Fruit fly (Drosophila melanogaster) whole organism, embryonic: ENCODE results near the gene CG11699.

Experiments
- Adf1 ChIP-seq: fragments of 200-800 bp; sonication (Bioruptor generic); IDR thresholded peaks from 2 replicates; pipeline ENCODE4 v1.3.6; 2022; ENCODE audit warnings: missing biosample characterization, missing genetic modification characterization
- CG10147 ChIP-seq: fragments of 200-800 bp; sonication (Bioruptor generic); optimal IDR thresholded peaks from 2 replicates; lab custom pipeline; 2019; ENCODE audit warnings: missing biosample characterization, mild to moderate bottlenecking, missing genetic modification characterization, moderate library complexity
- CG1024 ChIP-seq: fragments of 200-800 bp; sonication (Bioruptor generic); IDR thresholded peaks from 2 replicates; pipeline ENCODE4 v1.3.6; 2022; ENCODE audit warnings: missing biosample characterization, missing genetic modification characterization
- CG10462 ChIP-seq: fragments of 200-800 bp; sonication (Bioruptor generic); optimal IDR thresholded peaks from 2 replicates; lab custom pipeline; 2016; ENCODE audit warnings: missing biosample characterization, missing genetic modification characterization
- CG10565 ChIP-seq: fragments of 200-800 bp; sonication (Bioruptor generic); optimal IDR thresholded peaks from 3 replicates; lab custom pipeline; 2016; ENCODE audit warnings: missing biosample characterization, mild to moderate bottlenecking, missing genetic modification characterization
- CG11085 ChIP-seq: fragments of 200-800 bp; sonication (Bioruptor generic); IDR thresholded peaks from 2 replicates; pipeline ENCODE4 v1.3.6; 2022; ENCODE audit warnings: missing biosample characterization, missing genetic modification characterization
- CG11456 ChIP-seq: fragments of 200-800 bp; sonication (Bioruptor generic); IDR thresholded peaks from 3 replicates; pipeline ENCODE4 v1.3.6; 2022; ENCODE audit warnings: missing biosample characterization, missing genetic modification characterization
- CG11696 ChIP-seq: fragments of 200-800 bp; sonication (Bioruptor generic); IDR thresholded peaks from 2 replicates; pipeline ENCODE4 v1.3.6; 2022; ENCODE audit warnings: missing biosample characterization, missing genetic modification characterization
- CG12236 ChIP-seq: fragments of 200-800 bp; sonication (Bioruptor generic); optimal IDR thresholded peaks from 2 replicates; lab custom pipeline; 2016; ENCODE audit warnings: missing biosample characterization, missing genetic modification characterization
- CG13424 ChIP-seq: fragments of 200-800 bp; sonication (Bioruptor generic); optimal IDR thresholded peaks from 2 replicates; lab custom pipeline; 2019; ENCODE audit warnings: missing biosample characterization, mild to moderate bottlenecking, missing genetic modification characterization, moderate library complexity
- CG16815 ChIP-seq: fragments of 200-800 bp; sonication (Bioruptor generic); optimal IDR thresholded peaks from 3 replicates; lab custom pipeline; 2017; ENCODE audit warnings: missing biosample characterization, mild to moderate bottlenecking, missing genetic modification characterization
- CG17186 ChIP-seq: fragments of 200-800 bp; sonication (Bioruptor generic); optimal IDR thresholded peaks from 3 replicates; lab custom pipeline; 2017; ENCODE audit warnings: missing biosample characterization, missing genetic modification reagents, missing genetic modification characterization
- CG18619 ChIP-seq: fragments of 200-800 bp; sonication (Bioruptor generic); optimal IDR thresholded peaks from 3 replicates; lab custom pipeline; 2017; ENCODE audit warnings: missing biosample characterization, mild to moderate bottlenecking, missing genetic modification characterization
- CG2116 ChIP-seq: fragments of 200-800 bp; sonication (Bioruptor generic); optimal IDR thresholded peaks from 3 replicates; lab custom pipeline; 2018; ENCODE audit warnings: missing biosample characterization, mild to moderate bottlenecking, missing genetic modification characterization
- CG32772 ChIP-seq: fragments of 200-800 bp; sonication (Bioruptor generic); IDR thresholded peaks from 2 replicates; pipeline ENCODE4 v1.3.6; 2022; ENCODE audit warnings: missing biosample characterization, missing genetic modification characterization
- CG34376 ChIP-seq: fragments of 200-800 bp; sonication (Bioruptor generic); optimal IDR thresholded peaks from 2 replicates; lab custom pipeline; 2018; ENCODE audit warnings: missing biosample characterization, mild to moderate bottlenecking, missing genetic modification characterization
- CG3847 ChIP-seq: fragments of 200-800 bp; sonication (Bioruptor generic); IDR thresholded peaks from 2 replicates; pipeline ENCODE4 v1.3.6; 2022; ENCODE audit warnings: missing biosample characterization, missing genetic modification characterization
- CG4404 ChIP-seq: fragments of 200-800 bp; sonication (Bioruptor generic); IDR thresholded peaks from 2 replicates; pipeline ENCODE4 v1.3.6; 2022; ENCODE audit warnings: missing biosample characterization, missing genetic modification characterization
- CG6175 ChIP-seq: fragments of 200-800 bp; sonication (Bioruptor generic); IDR thresholded peaks from 3 replicates; pipeline ENCODE4 v1.3.6; 2022; ENCODE audit warnings: missing biosample characterization, missing genetic modification characterization
- CG6272 ChIP-seq: fragments of 200-800 bp; sonication (Bioruptor generic); IDR thresholded peaks from 2 replicates; pipeline ENCODE4 v1.3.6; 2022; ENCODE audit warnings: missing biosample characterization, missing genetic modification characterization
- CG9797 ChIP-seq: fragments of 200-800 bp; sonication (Bioruptor generic); optimal IDR thresholded peaks from 3 replicates; lab custom pipeline; 2018; ENCODE audit warnings: missing biosample characterization, mild to moderate bottlenecking, missing genetic modification characterization
- CHES-1-like ChIP-seq: fragments of 200-800 bp; sonication (Bioruptor generic); optimal IDR thresholded peaks from 2 replicates; lab custom pipeline; 2016; ENCODE audit warnings: missing biosample characterization, missing genetic modification characterization
- Dfd ChIP-seq, 2 experiments: fragments of >200 bp; optimal IDR thresholded peaks; 2 replicates each; lab custom pipeline; 2017; ENCODE audit warnings: missing biosample characterization in 2 of 2, missing genetic modification characterization in 2 of 2
- Fer3 ChIP-seq: fragments of 200-800 bp; sonication (Bioruptor generic); optimal IDR thresholded peaks from 2 replicates; lab custom pipeline; 2018; ENCODE audit warnings: missing biosample characterization, mild to moderate bottlenecking, missing genetic modification characterization, moderate library complexity
- HLH54F ChIP-seq: fragments of 200-800 bp; sonication (Bioruptor generic); optimal IDR thresholded peaks from 3 replicates; lab custom pipeline; 2016; ENCODE audit warnings: missing biosample characterization, missing genetic modification characterization
- HmgD ChIP-seq: fragments of 200-800 bp; sonication (Bioruptor generic); optimal IDR thresholded peaks from 3 replicates; lab custom pipeline; 2016; ENCODE audit warnings: missing biosample characterization, missing genetic modification characterization
- Kr ChIP-seq: fragments of 200-800 bp; sonication (Bioruptor generic); optimal IDR thresholded peaks from 2 replicates; lab custom pipeline; 2017; ENCODE audit warnings: missing biosample characterization, mild to moderate bottlenecking, missing genetic modification characterization
- MBD-R2 ChIP-seq: fragments of 200-800 bp; sonication (Bioruptor generic); IDR thresholded peaks from 2 replicates; pipeline ENCODE4 v1.3.6; 2022; ENCODE audit warnings: missing biosample characterization, missing genetic modification characterization
- Mad ChIP-seq: fragments of 200-800 bp; sonication (Bioruptor generic); optimal IDR thresholded peaks from 2 replicates; lab custom pipeline; 2016; ENCODE audit warnings: missing biosample characterization, missing genetic modification characterization
- Pdp1 ChIP-seq, 2 experiments: fragments of 200-800 bp; sonication (Bioruptor generic); optimal IDR thresholded peaks; 3 replicates each; lab custom pipeline; 2016; ENCODE audit warnings: missing biosample characterization in 2 of 2, missing genetic modification characterization in 2 of 2, mild to moderate bottlenecking in 1 of 2, moderate library complexity in 1 of 2
- Spps ChIP-seq: fragments of 200-800 bp; sonication (Bioruptor generic); optimal IDR thresholded peaks from 2 replicates; lab custom pipeline; 2018; ENCODE audit warnings: missing biosample characterization, mild to moderate bottlenecking, missing genetic modification characterization
- ash1 ChIP-seq: fragments of 200-800 bp; sonication (Bioruptor generic); optimal IDR thresholded peaks from 2 replicates; lab custom pipeline; 2018; ENCODE audit warnings: missing biosample characterization, mild to moderate bottlenecking, missing genetic modification characterization
- az2 ChIP-seq: fragments of 200-800 bp; sonication (Bioruptor generic); optimal IDR thresholded peaks from 3 replicates; lab custom pipeline; 2016; ENCODE audit warnings: missing biosample characterization, missing genetic modification characterization
- bcd ChIP-seq: fragments of 200-800 bp; sonication (Bioruptor generic); optimal IDR thresholded peaks from 2 replicates; lab custom pipeline; 2017; ENCODE audit warnings: missing biosample characterization, mild to moderate bottlenecking, missing genetic modification characterization
- bsh ChIP-seq, 2 experiments: fragments of 200-800 bp; sonication (Bioruptor generic); optimal IDR thresholded peaks; 2 replicates each; lab custom pipeline; 2017 to 2018; ENCODE audit warnings: mild to moderate bottlenecking in 2 of 2, missing biosample characterization in 2 of 2, missing genetic modification characterization in 2 of 2, moderate library complexity in 1 of 2
- corto ChIP-seq: fragments of 200-800 bp; sonication (Bioruptor generic); optimal IDR thresholded peaks from 2 replicates; lab custom pipeline; 2016; ENCODE audit warnings: missing biosample characterization, mild to moderate bottlenecking, missing genetic modification characterization, moderate library complexity
- dimm ChIP-seq: fragments of 200-800 bp; sonication (Bioruptor generic); IDR thresholded peaks from 2 replicates; pipeline ENCODE4 v1.3.6; 2022; ENCODE audit warnings: missing biosample characterization, missing genetic modification characterization
- ewg ChIP-seq: fragments of 200-800 bp; sonication (Bioruptor generic); optimal IDR thresholded peaks from 3 replicates; lab custom pipeline; 2017; ENCODE audit warnings: mild to moderate bottlenecking, missing biosample characterization, missing genetic modification reagents, missing genetic modification characterization
- ftz-f1 ChIP-seq: fragments of 200-800 bp; sonication (Bioruptor generic); optimal IDR thresholded peaks from 2 replicates; lab custom pipeline; 2016; ENCODE audit warnings: missing biosample characterization, missing genetic modification characterization
- gsb ChIP-seq: fragments of 200-800 bp; sonication (Bioruptor generic); IDR thresholded peaks from 2 replicates; pipeline ENCODE4 v1.3.6; 2022; ENCODE audit warnings: missing biosample characterization, missing genetic modification characterization
- kah ChIP-seq: fragments of 200-800 bp; sonication (Bioruptor generic); optimal IDR thresholded peaks from 2 replicates; lab custom pipeline; 2018; ENCODE audit warnings: missing biosample characterization, mild to moderate bottlenecking, missing genetic modification characterization
- lilli ChIP-seq: fragments of 200-800 bp; sonication (Bioruptor generic); optimal IDR thresholded peaks from 3 replicates; lab custom pipeline; 2016; ENCODE audit warnings: missing biosample characterization, missing genetic modification characterization
- maf-S ChIP-seq: fragments of 200-800 bp; sonication (Bioruptor generic); optimal IDR thresholded peaks from 2 replicates; lab custom pipeline; 2016; ENCODE audit warnings: missing biosample characterization, missing genetic modification characterization
- nau ChIP-seq: fragments of 200-800 bp; sonication (Bioruptor generic); optimal IDR thresholded peaks from 3 replicates; lab custom pipeline; 2017; ENCODE audit warnings: missing biosample characterization, mild to moderate bottlenecking, missing genetic modification characterization, missing genetic modification reagents
- pnt ChIP-seq: fragments of 200-800 bp; sonication (Bioruptor generic); optimal IDR thresholded peaks from 3 replicates; lab custom pipeline; 2016; ENCODE audit warnings: missing biosample characterization, missing genetic modification characterization
- pum ChIP-seq: fragments of 200-800 bp; sonication (Bioruptor generic); optimal IDR thresholded peaks from 2 replicates; lab custom pipeline; 2016; ENCODE audit warnings: missing biosample characterization, missing genetic modification characterization
- ranshi ChIP-seq: fragments of 200-800 bp; sonication (Bioruptor generic); IDR thresholded peaks from 2 replicates; pipeline ENCODE4 v1.3.6; 2022; ENCODE audit warnings: missing biosample characterization, missing genetic modification characterization
- sd ChIP-seq: fragments of 200-800 bp; sonication (Bioruptor generic); optimal IDR thresholded peaks from 3 replicates; lab custom pipeline; 2018; ENCODE audit warnings: missing biosample characterization, mild to moderate bottlenecking, missing genetic modification characterization, moderate library complexity
- sens ChIP-seq: fragments of 200-800 bp; sonication (Bioruptor generic); peaks from one replicate; lab custom pipeline; 2016; ENCODE audit warnings: missing biosample characterization, missing genetic modification characterization
- sisA ChIP-seq: fragments of 200-800 bp; sonication (Bioruptor generic); IDR thresholded peaks from 2 replicates; pipeline ENCODE4 v1.3.6; 2022; ENCODE audit warnings: missing biosample characterization, missing genetic modification characterization
- wdn ChIP-seq: fragments of 200-800 bp; sonication (Bioruptor generic); IDR thresholded peaks from 2 replicates; pipeline ENCODE4 v1.3.6; 2022; ENCODE audit warnings: missing biosample characterization, missing genetic modification characterization
- z ChIP-seq: fragments of 200-800 bp; sonication (Bioruptor generic); IDR thresholded peaks from 3 replicates; pipeline ENCODE4 v1.3.6; 2022; ENCODE audit warnings: missing biosample characterization, missing genetic modification characterization
- zfh2 ChIP-seq: fragments of 200-800 bp; sonication (Bioruptor generic); optimal IDR thresholded peaks from 2 replicates; lab custom pipeline; 2016; ENCODE audit warnings: missing biosample characterization, missing genetic modification characterization

The CG11699 gene

dm6 chrX:11527088-11527635, 43.3 kb upstream of the CG11699 start (continued):
- TF ChIP-seq CG17186 (GFP tag; lab: Kevin White, UChicago) (no peak), ranshi (GFP tag; lab: Robert Waterston, UW) (no peak), sisA (0 out of 2 replicates have a peak, but pooled peaks have one; percentile 13), bcd (GFP tag; lab: Kevin White, UChicago) (no peak), ftz-f1 (GFP tag; lab: Kevin White, UChicago) (no peak), MBD-R2 (GFP tag; lab: Robert Waterston, UW) (no peak), corto (GFP tag; lab: Kevin White, UChicago) (no peak), dimm (GFP tag; lab: Robert Waterston, UW) (no peak), Spps (no peak), pnt (no peak), CG4404 (GFP tag; lab: Robert Waterston, UW) (no peak), Pdp1 (GFP tag; optimal IDR thresholded peaks at IDR 0.05; lab: Kevin White, UChicago) (no peak), Mad (GFP tag; lab: Kevin White, UChicago) (no peak), Fer3 (tag; lab: Kevin White, UChicago) (no peak), CG10147 (GFP tag; lab: Kevin White, UChicago) (no peak), kah (no peak), gsb (GFP tag; lab: Robert Waterston, UW) (no peak), HmgD (GFP tag; lab: Kevin White, UChicago) (no peak), CG11696 (GFP tag; lab: Robert Waterston, UW) (peak; percentile 94), CG10565 (GFP tag; lab: Kevin White, UChicago) (no peak), CG18619 (no peak), Dfd (GFP tag; optimal IDR thresholded peaks at IDR 0.05; lab: Kevin White, UChicago) (no peak), az2 (GFP tag; lab: Kevin White, UChicago) (no peak), bsh (GFP tag; optimal IDR thresholded peaks at IDR 0.05; lab: Kevin White, UChicago) (peak in 1 of 2 experiments; percentile 3), CG10462 (GFP tag; lab: Kevin White, UChicago) (no peak), CG13424 (tag; lab: Kevin White, UChicago) (no peak), CG12236 (GFP tag; lab: Kevin White, UChicago) (no peak), lilli (GFP tag; lab: Kevin White, UChicago) (no peak), CG1024 (no peak), CG6175 (GFP tag; lab: Robert Waterston, UW) (no peak), CHES-1-like (GFP tag; lab: Kevin White, UChicago) (no peak), ash1 (GFP tag; lab: Kevin White, UChicago) (no peak), sens (GFP tag; lab: Kevin White, UChicago) (peak; percentile 46), CG11456 (GFP tag; lab: Robert Waterston, UW) (no peak), CG6272 (no peak), CG11085 (GFP tag; lab: Robert Waterston, UW) (no peak), CG3847 (GFP tag; lab: Robert Waterston, UW) (no peak), Kr (GFP tag; lab: Kevin White, UChicago) (no peak), CG34376 (no peak), ewg (GFP tag; lab: Kevin White, UChicago) (no peak), pum (GFP tag; lab: Kevin White, UChicago) (no peak), maf-S (GFP tag; lab: Kevin White, UChicago) (no peak), wdn (GFP tag; lab: Robert Waterston, UW) (no peak), CG32772 (GFP tag; lab: Robert Waterston, UW) (no peak), nau (GFP tag; lab: Kevin White, UChicago) (no peak), Adf1 (no peak), CG2116 (GFP tag; lab: Kevin White, UChicago) (no peak), HLH54F (GFP tag; lab: Kevin White, UChicago) (no peak), sd (tag; lab: Kevin White, UChicago) (peak; percentile 51), CG9797 (GFP tag; lab: Kevin White, UChicago) (no peak), CG16815 (GFP tag; lab: Kevin White, UChicago) (no peak), zfh2 (GFP tag; lab: Kevin White, UChicago) (no peak), z (no peak)
